Fruit fly (Drosophila melanogaster) whole organism, wandering third instar larva: ENCODE results near the gene Rab9.
A peak's percentile ranks its signal among the peaks of the same experiment; 100 is the strongest.

Experiments used
- Abd-B ChIP-seq: fragments of >200 bp; optimal IDR thresholded peaks from 2 replicates; lab custom pipeline; 2017; ENCODE audit warnings: missing biosample characterization, missing genetic modification characterization
- CrebA ChIP-seq: fragments of 200-800 bp; sonication (Bioruptor generic); optimal IDR thresholded peaks from 2 replicates; lab custom pipeline; 2016; ENCODE audit warnings: missing biosample characterization, mild to moderate bottlenecking, missing genetic modification characterization, borderline replicate concordance
- Dfd ChIP-seq: fragments of >200 bp; optimal IDR thresholded peaks from 2 replicates; lab custom pipeline; 2017; ENCODE audit warnings: missing biosample characterization, missing genetic modification characterization
- Dif ChIP-seq: fragments of 200-275, 200-300 bp; sonication (Bioruptor generic); optimal IDR thresholded peaks from 2 replicates; lab custom pipeline; 2018; ENCODE audit warnings: missing biosample characterization, missing genetic modification characterization; ENCODE audit not compliant: partially characterized antibody
- GATAd ChIP-seq: sonication (Bioruptor generic); optimal IDR thresholded peaks from 2 replicates; lab custom pipeline; 2016; ENCODE audit warnings: missing biosample characterization, missing genetic modification characterization
- HLH106 ChIP-seq: fragments of 200-800 bp; optimal IDR thresholded peaks from 3 replicates; lab custom pipeline; 2019; ENCODE audit warnings: missing biosample characterization, mild to moderate bottlenecking, missing genetic modification characterization, moderate library complexity
- Hnf4 ChIP-seq: fragments of 200-800 bp; sonication (Bioruptor generic); optimal IDR thresholded peaks from 2 replicates; lab custom pipeline; 2016; ENCODE audit warnings: missing biosample characterization, mild to moderate bottlenecking, missing genetic modification characterization
- Hr78 ChIP-seq: fragments of >200 bp; optimal IDR thresholded peaks from 2 replicates; lab custom pipeline; 2017; ENCODE audit warnings: missing biosample characterization, missing genetic modification characterization
- Jra ChIP-seq: sonication (Bioruptor generic); optimal IDR thresholded peaks from 2 replicates; lab custom pipeline; 2016; ENCODE audit warnings: missing biosample characterization, missing genetic modification characterization
- Myc ChIP-seq: fragments of >200 bp; optimal IDR thresholded peaks from 2 replicates; lab custom pipeline; 2017
- N ChIP-seq: fragments of >200 bp; optimal IDR thresholded peaks from 2 replicates; lab custom pipeline; 2018; ENCODE audit warnings: missing biosample characterization, missing external identifiers, missing genetic modification characterization
- OdsH ChIP-seq: fragments of 200-800 bp; sonication (Bioruptor generic); optimal IDR thresholded peaks from 2 replicates; lab custom pipeline; 2016; ENCODE audit warnings: missing biosample characterization, mild to moderate bottlenecking, missing genetic modification characterization
- Rel ChIP-seq, 2 experiments: fragments of 200-800 bp; sonication (Bioruptor generic) in 1 of 2; optimal IDR thresholded peaks; 2 replicates in 1 of 2; 3 replicates in 1 of 2; lab custom pipeline; 2016 to 2019; ENCODE audit warnings: mild to moderate bottlenecking in 2 of 2, missing biosample characterization in 2 of 2, missing genetic modification characterization in 2 of 2, moderate library complexity in 1 of 2
- Vsx2 ChIP-seq: fragments of 200-300, 225-300 bp; sonication (Bioruptor generic); optimal IDR thresholded peaks from 2 replicates; lab custom pipeline; 2018; ENCODE audit warnings: missing biosample characterization, missing genetic modification characterization; ENCODE audit not compliant: partially characterized antibody
- dl ChIP-seq, 2 experiments: fragments of 175-275, 200-275 bp in 1 of 2; fragments of 200-275 bp in 1 of 2; sonication (Bioruptor generic); optimal IDR thresholded peaks; lab custom pipeline; 2018; ENCODE audit warnings: mild to moderate bottlenecking in 2 of 2, missing biosample characterization in 2 of 2, missing genetic modification characterization in 2 of 2, moderate library complexity in 2 of 2; ENCODE audit not compliant: partially characterized antibody in 2 of 2, insufficient read depth in 1 of 2
- dmrt93B ChIP-seq: fragments of 200-800 bp; sonication (Bioruptor generic); optimal IDR thresholded peaks from 2 replicates; lab custom pipeline; 2018; ENCODE audit warnings: missing biosample characterization, mild to moderate bottlenecking, missing genetic modification characterization
- dsf ChIP-seq: sonication (Bioruptor generic); optimal IDR thresholded peaks from 2 replicates; lab custom pipeline; 2016; ENCODE audit warnings: missing biosample characterization, missing genetic modification characterization, borderline replicate concordance
- fru ChIP-seq: fragments of 200-800 bp; sonication (Bioruptor generic); optimal IDR thresholded peaks from 3 replicates; lab custom pipeline; 2016; ENCODE audit warnings: missing biosample characterization, mild to moderate bottlenecking, missing genetic modification characterization
- h ChIP-seq: fragments of 200-800 bp; sonication (Bioruptor generic); optimal IDR thresholded peaks from 3 replicates; lab custom pipeline; 2016; ENCODE audit warnings: missing biosample characterization, mild to moderate bottlenecking, missing genetic modification characterization
- jim ChIP-seq: fragments of 175-275, 200-325 bp; sonication (Bioruptor generic); optimal IDR thresholded peaks from 2 replicates; lab custom pipeline; 2016; ENCODE audit warnings: missing biosample characterization, mild to moderate bottlenecking, missing genetic modification characterization
- pan ChIP-seq: fragments of >200 bp; optimal IDR thresholded peaks from 2 replicates; lab custom pipeline; 2017
- psq ChIP-seq: fragments of 200-800 bp; sonication (Bioruptor generic); optimal IDR thresholded peaks from 3 replicates; lab custom pipeline; 2017; ENCODE audit warnings: missing biosample characterization, mild to moderate bottlenecking, missing genetic modification characterization, moderate library complexity
- rgr ChIP-seq: fragments of 200-800 bp; sonication (Bioruptor generic); optimal IDR thresholded peaks from 3 replicates; lab custom pipeline; 2016; ENCODE audit warnings: missing biosample characterization, mild to moderate bottlenecking, missing genetic modification characterization
- sage ChIP-seq: fragments of 200-800 bp; sonication (Bioruptor generic); optimal IDR thresholded peaks from 2 replicates; lab custom pipeline; 2016; ENCODE audit warnings: missing biosample characterization, mild to moderate bottlenecking, missing genetic modification characterization
- sv ChIP-seq: fragments of 200-800 bp; sonication (Bioruptor generic); optimal IDR thresholded peaks from 3 replicates; lab custom pipeline; 2016; ENCODE audit warnings: missing biosample characterization, missing genetic modification characterization
- tai ChIP-seq: sonication (Bioruptor generic); optimal IDR thresholded peaks from 2 replicates; lab custom pipeline; 2016; ENCODE audit warnings: missing biosample characterization, missing genetic modification characterization
- usp ChIP-seq: fragments of >200 bp; optimal IDR thresholded peaks from 2 replicates; lab custom pipeline; 2017; ENCODE audit warnings: missing biosample characterization, missing genetic modification characterization
- woc ChIP-seq: sonication (Bioruptor generic); optimal IDR thresholded peaks from 2 replicates; lab custom pipeline; 2016; ENCODE audit warnings: missing biosample characterization, mild to moderate bottlenecking, missing genetic modification characterization

Rab9 gene

DNA sequence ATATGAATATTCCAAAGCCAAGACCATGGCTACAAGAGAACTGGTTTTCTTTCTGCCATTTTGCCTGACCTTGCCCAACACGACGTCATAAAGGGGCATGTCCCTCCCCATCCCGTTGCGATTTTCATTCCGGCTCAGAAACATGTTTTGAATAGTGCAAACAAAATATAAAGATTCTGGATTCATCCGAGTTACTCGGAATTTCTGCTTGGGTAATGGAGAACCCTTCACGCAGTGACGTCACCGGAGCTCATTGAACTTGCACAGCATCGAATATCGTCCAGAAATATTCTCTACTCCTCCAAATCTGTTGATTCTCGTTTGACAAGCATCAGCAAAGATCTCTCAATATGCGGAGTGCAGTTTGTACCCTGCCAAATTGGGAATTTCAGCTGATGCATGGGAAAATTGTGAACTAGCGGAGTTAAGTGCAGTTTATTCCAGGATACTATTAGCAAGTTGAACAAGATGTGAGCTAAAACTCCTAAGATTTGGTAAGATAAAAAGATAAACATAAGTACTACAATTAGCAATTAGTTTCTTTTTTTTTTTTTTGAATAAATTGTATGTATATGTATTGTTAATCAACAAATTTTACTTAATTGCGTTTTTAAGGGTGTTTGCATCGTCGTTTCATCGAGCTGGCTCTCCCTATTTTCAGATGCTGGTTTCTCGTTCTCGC, 21.8 kb downstream of the Rab9 start, which contains the start of gene CG10026 (continued):
- peak; percentile 31 for TF ChIP-seq woc (GFP tag; lab: Kevin White, UChicago)
- no peak for TF ChIP-seq usp
- TF ChIP-seq OdsH (GFP tag; lab: Kevin White, UChicago): peak; percentile 58
- no peak for TF ChIP-seq dsf (GFP tag; lab: Kevin White, UChicago)
- no peak for TF ChIP-seq pan (lab: Kevin White, UChicago)
- TF ChIP-seq Dif (GFP tag; lab: Kevin White, UChicago): peak; percentile 34
- TF ChIP-seq fru: peak; percentile 52
- TF ChIP-seq, all 38 proteins: peak for 12

DNA sequence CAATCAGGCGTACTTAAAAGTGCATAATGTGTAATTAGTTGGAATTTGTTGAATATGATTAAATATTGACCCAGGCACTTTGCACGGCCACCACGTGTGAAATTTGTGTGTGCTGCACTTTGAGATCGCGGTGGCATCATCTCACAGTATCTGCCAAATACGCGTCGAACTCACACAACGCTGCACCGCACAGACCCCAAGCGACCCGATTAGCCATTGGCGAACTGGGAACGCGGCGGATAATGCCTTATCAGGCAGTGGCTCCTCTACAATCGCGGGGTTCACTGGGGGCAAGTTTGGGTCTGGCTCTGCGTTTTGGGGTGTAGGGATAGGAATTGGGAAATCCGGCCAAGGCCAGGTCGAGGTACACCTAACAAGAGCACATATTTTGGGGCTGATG, 22.8 kb downstream of the Rab9 start:
- TF ChIP-seq Myc (lab: Kevin White, UChicago) (no peak), rgr (no peak), Dfd (GFP tag; lab: Kevin White, UChicago) (no peak), Vsx2 (GFP tag; lab: Kevin White, UChicago) (no peak), CrebA (GFP tag; lab: Kevin White, UChicago) (no peak), pan (lab: Kevin White, UChicago) (no peak), psq (GFP tag; lab: Kevin White, UChicago) (no peak), N (GFP tag; lab: Kevin White, UChicago) (no peak), Rel (GFP tag; optimal IDR thresholded peaks at IDR 0.05; lab: Kevin White, UChicago) (no peak), Rel (tag; optimal IDR thresholded peaks at IDR 0.05; lab: Kevin White, UChicago) (no peak), Hr78 (GFP tag; lab: Kevin White, UChicago) (no peak), dl (GFP tag; optimal IDR thresholded peaks at IDR 0.05; lab: Kevin White, UChicago; ENCODE audit: insufficient read depth in 1 of 2, partially characterized antibody in 2 of 2) (no peak), woc (GFP tag; lab: Kevin White, UChicago) (no peak)

DNA sequence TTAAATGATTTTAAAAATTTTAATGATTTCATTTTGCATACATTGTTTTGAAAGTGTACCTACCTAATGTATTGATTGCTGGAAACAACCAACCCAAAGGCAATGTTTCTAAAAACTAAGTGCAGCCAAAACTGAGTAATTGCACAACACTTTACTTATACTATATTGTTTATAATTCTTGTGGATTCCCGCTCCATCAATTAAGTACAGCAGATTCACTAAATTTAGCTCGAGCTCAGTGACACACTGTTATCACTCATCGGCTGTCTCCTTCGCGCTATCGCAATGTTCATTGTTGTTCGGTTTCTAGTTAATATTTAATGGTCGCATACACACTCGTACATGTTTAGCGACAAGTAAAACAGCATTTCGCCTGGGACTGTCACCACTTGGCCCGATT, 23.3 kb downstream of the Rab9 start:
- TF ChIP-seq dsf (GFP tag; lab: Kevin White, UChicago): no peak
- no peak for TF ChIP-seq psq (GFP tag; lab: Kevin White, UChicago)
- TF ChIP-seq Rel (GFP tag; optimal IDR thresholded peaks at IDR 0.05; lab: Kevin White, UChicago): no peak
- TF ChIP-seq Rel (tag; optimal IDR thresholded peaks at IDR 0.05; lab: Kevin White, UChicago): peak; percentile 93

DNA sequence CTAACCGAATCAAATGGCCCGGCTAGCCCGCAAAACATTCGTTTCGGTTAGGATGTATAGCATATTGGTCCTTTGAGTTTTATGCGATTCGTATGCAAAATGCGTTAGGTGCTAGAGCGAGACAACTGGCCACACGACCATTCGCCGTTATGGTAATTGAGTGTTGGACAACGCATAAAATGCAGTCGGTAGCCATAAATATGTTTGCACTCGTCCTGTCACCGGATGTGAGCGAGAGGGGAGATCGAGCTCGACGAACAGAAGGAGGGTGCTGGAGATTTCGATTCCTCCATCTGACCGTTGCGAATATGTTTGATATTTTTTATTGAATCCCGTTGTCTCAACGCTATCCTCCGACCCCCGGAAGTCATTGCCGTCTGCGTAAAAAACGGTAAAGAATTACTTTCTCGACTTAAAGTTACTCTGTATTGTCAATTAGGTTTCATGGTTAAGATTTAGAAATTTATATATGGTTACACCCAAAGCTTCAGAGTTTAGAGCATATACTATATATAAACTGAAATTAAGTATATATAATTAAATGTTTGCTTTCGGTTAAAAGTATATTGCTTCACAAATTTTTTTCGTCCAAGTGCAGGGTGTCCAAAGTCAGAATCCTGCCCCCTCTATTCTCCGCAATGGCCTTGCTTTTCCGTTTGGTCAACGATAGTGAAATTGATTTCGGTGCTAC, 25.7 kb downstream of the Rab9 start:
- no peak for TF ChIP-seq HLH106 (tag; lab: Kevin White, UChicago)
- TF ChIP-seq Myc (lab: Kevin White, UChicago): no peak
- TF ChIP-seq Hr78 (GFP tag; lab: Kevin White, UChicago): no peak
- no peak for TF ChIP-seq sage (GFP tag; lab: Kevin White, UChicago)
- TF ChIP-seq Hnf4: no peak
- no peak for TF ChIP-seq psq (GFP tag; lab: Kevin White, UChicago)
- TF ChIP-seq woc (GFP tag; lab: Kevin White, UChicago): no peak
- TF ChIP-seq OdsH (GFP tag; lab: Kevin White, UChicago): no peak
- no peak for TF ChIP-seq N (GFP tag; lab: Kevin White, UChicago)
- TF ChIP-seq Jra (GFP tag; lab: Kevin White, UChicago): no peak

DNA sequence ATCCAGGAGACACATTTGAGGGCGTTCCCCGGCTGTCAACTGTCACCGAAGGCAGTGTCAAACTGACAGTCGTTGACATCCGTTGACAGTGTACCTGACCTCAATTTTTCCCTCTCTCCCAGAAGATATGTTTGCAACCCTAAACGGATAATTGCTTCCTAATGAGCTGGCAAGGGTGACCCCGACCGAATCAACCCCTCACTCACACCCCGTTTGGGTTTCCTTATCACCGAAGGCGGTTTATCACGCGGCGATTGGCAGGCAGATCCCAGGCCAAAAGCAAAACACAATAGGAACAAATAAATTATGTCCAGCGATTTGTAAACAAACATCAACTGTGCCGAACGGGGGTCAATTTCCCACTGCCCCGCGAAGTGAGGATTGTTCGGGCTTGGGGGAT, 27.0 kb downstream of the Rab9 start:
- TF ChIP-seq N (GFP tag; lab: Kevin White, UChicago): no peak
- TF ChIP-seq GATAd: no peak
- no peak for TF ChIP-seq sv (GFP tag; lab: Kevin White, UChicago)
- TF ChIP-seq h (GFP tag; lab: Kevin White, UChicago): no peak
- no peak for TF ChIP-seq tai
- TF ChIP-seq usp: no peak
- no peak for TF ChIP-seq jim (GFP tag; lab: Kevin White, UChicago)
- no peak for TF ChIP-seq fru
- no peak for TF ChIP-seq Abd-B (GFP tag; lab: Kevin White, UChicago)
- no peak for TF ChIP-seq sage (GFP tag; lab: Kevin White, UChicago)
- TF ChIP-seq dmrt93B (GFP tag; lab: Kevin White, UChicago): no peak
- no peak for TF ChIP-seq OdsH (GFP tag; lab: Kevin White, UChicago)
